Worm (Caenorhabditis elegans): ENCODE measurements around the gene F07C6.3.

The F07C6.3 gene

ce11 chrIV:12789088-12789487 is at the start of gene F07C6.3:
Gene F07C6.3, plus strand, starts transcription at chrIV:12789235.
- TF ChIP-seq ztf-23 (GFP tag; IDR thresholded peaks at IDR 0.05) (no peak), ref-1 (GFP tag; conservative IDR thresholded peaks at IDR 0.05) (no peak), T22C8.4 (GFP tag; IDR thresholded peaks at IDR 0.05) (no peak), klf-2 (GFP tag; conservative IDR thresholded peaks at IDR 0.05) (no peak), flt-1 (GFP tag; IDR thresholded peaks at IDR 0.05) (no peak), ztf-29 (GFP tag; IDR thresholded peaks at IDR 0.05) (no peak), cog-1 (tag; optimal IDR thresholded peaks at IDR 0.05) (no peak), med-1 (GFP tag; optimal IDR thresholded peaks at IDR 0.05; ENCODE audit: insufficient read depth) (no peak), tab-1 (GFP tag; IDR thresholded peaks at IDR 0.05) (no peak)

- TF ChIP-seq flt-1 (GFP tag; IDR thresholded peaks at IDR 0.05) = no peak
- TF ChIP-seq cog-1 (tag; optimal IDR thresholded peaks at IDR 0.05) = no peak
- no peak for TF ChIP-seq ref-1 (GFP tag; conservative IDR thresholded peaks at IDR 0.05)
- TF ChIP-seq tab-1 (GFP tag; IDR thresholded peaks at IDR 0.05) = no peak
- no peak for TF ChIP-seq T22C8.4 (GFP tag; IDR thresholded peaks at IDR 0.05)
- no peak for TF ChIP-seq ztf-23 (GFP tag; IDR thresholded peaks at IDR 0.05)
- TF ChIP-seq ztf-29 (GFP tag; IDR thresholded peaks at IDR 0.05) = no peak
- TF ChIP-seq med-1 (GFP tag; optimal IDR thresholded peaks at IDR 0.05; ENCODE audit: insufficient read depth) = no peak
- TF ChIP-seq klf-2 (GFP tag; conservative IDR thresholded peaks at IDR 0.05) = no peak
Measured at ce11 chrIV:12741438-12741837, 47.6 kb upstream of the F07C6.3 start, which contains the start of gene T23F6.5. Gene T23F6.5, minus strand, starts transcription at chrIV:12741538.

ce11 chrIV:12743680-12744079 is 45.4 kb upstream of the F07C6.3 start:
- TF ChIP-seq tab-1 (GFP tag; IDR thresholded peaks at IDR 0.05) (no peak), cog-1 (tag; optimal IDR thresholded peaks at IDR 0.05) (no peak), med-1 (GFP tag; optimal IDR thresholded peaks at IDR 0.05; ENCODE audit: insufficient read depth) (no peak), ref-1 (GFP tag; conservative IDR thresholded peaks at IDR 0.05) (no peak), ztf-23 (GFP tag; IDR thresholded peaks at IDR 0.05) (no peak), flt-1 (GFP tag; IDR thresholded peaks at IDR 0.05) (no peak), T22C8.4 (GFP tag; IDR thresholded peaks at IDR 0.05) (no peak), ztf-29 (GFP tag; IDR thresholded peaks at IDR 0.05) (no peak), klf-2 (GFP tag; conservative IDR thresholded peaks at IDR 0.05) (no peak)

- no peak for TF ChIP-seq med-1 (GFP tag; optimal IDR thresholded peaks at IDR 0.05; ENCODE audit: insufficient read depth)
- no peak for TF ChIP-seq klf-2 (GFP tag; conservative IDR thresholded peaks at IDR 0.05)
- TF ChIP-seq cog-1 (tag; optimal IDR thresholded peaks at IDR 0.05) = no peak
Measured at ce11 chrIV:12744713-12745112, 44.3 kb upstream of the F07C6.3 start, which contains the start of gene C36H8.1. Gene C36H8.1, minus strand, starts transcription at chrIV:12744813.

- TF ChIP-seq ztf-29 (GFP tag; IDR thresholded peaks at IDR 0.05) (no peak), flt-1 (GFP tag; IDR thresholded peaks at IDR 0.05) (no peak), T22C8.4 (GFP tag; IDR thresholded peaks at IDR 0.05) (no peak), ztf-23 (GFP tag; IDR thresholded peaks at IDR 0.05) (no peak), tab-1 (GFP tag; IDR thresholded peaks at IDR 0.05) (no peak), med-1 (GFP tag; optimal IDR thresholded peaks at IDR 0.05; ENCODE audit: insufficient read depth) (no peak)
Measured at ce11 chrIV:12746284-12746683, 42.8 kb upstream of the F07C6.3 start, which contains the start of gene inx-6. Gene inx-6, plus strand, starts transcription at chrIV:12746584.

- TF ChIP-seq ref-1 (GFP tag; conservative IDR thresholded peaks at IDR 0.05) (no peak), flt-1 (GFP tag; IDR thresholded peaks at IDR 0.05) (no peak), T22C8.4 (GFP tag; IDR thresholded peaks at IDR 0.05) (no peak), klf-2 (GFP tag; conservative IDR thresholded peaks at IDR 0.05) (no peak), tab-1 (GFP tag; IDR thresholded peaks at IDR 0.05) (no peak), med-1 (GFP tag; optimal IDR thresholded peaks at IDR 0.05; ENCODE audit: insufficient read depth) (no peak), cog-1 (tag; optimal IDR thresholded peaks at IDR 0.05) (no peak), ztf-23 (GFP tag; IDR thresholded peaks at IDR 0.05) (no peak)
Measured at ce11 chrIV:12748760-12749159, 40.3 kb upstream of the F07C6.3 start.

ce11 chrIV:12754170-12754569 is 34.9 kb upstream of the F07C6.3 start:
- no peak for TF ChIP-seq T22C8.4 (GFP tag; IDR thresholded peaks at IDR 0.05)
- TF ChIP-seq ref-1 (GFP tag; conservative IDR thresholded peaks at IDR 0.05) = no peak

ce11 chrIV:12755641-12756040 is 33.4 kb upstream of the F07C6.3 start:
- no peak for TF ChIP-seq med-1 (GFP tag; optimal IDR thresholded peaks at IDR 0.05; ENCODE audit: insufficient read depth)
- TF ChIP-seq cog-1 (tag; optimal IDR thresholded peaks at IDR 0.05) = no peak
- TF ChIP-seq klf-2 (GFP tag; conservative IDR thresholded peaks at IDR 0.05) = no peak

ce11 chrIV:12757470-12757869 is 31.6 kb upstream of the F07C6.3 start, which contains the start of gene flp-9:
Gene flp-9, minus strand, starts transcription at chrIV:12757570.
- no peak for TF ChIP-seq cog-1 (tag; optimal IDR thresholded peaks at IDR 0.05)
- TF ChIP-seq T22C8.4 (GFP tag; IDR thresholded peaks at IDR 0.05) = no peak
- no peak for TF ChIP-seq tab-1 (GFP tag; IDR thresholded peaks at IDR 0.05)
- no peak for TF ChIP-seq flt-1 (GFP tag; IDR thresholded peaks at IDR 0.05)
- TF ChIP-seq ztf-23 (GFP tag; IDR thresholded peaks at IDR 0.05) = no peak

- TF ChIP-seq tab-1 (GFP tag; IDR thresholded peaks at IDR 0.05) (no peak), med-1 (GFP tag; optimal IDR thresholded peaks at IDR 0.05; ENCODE audit: insufficient read depth) (no peak), T22C8.4 (GFP tag; IDR thresholded peaks at IDR 0.05) (no peak), klf-2 (GFP tag; conservative IDR thresholded peaks at IDR 0.05) (no peak), ztf-23 (GFP tag; IDR thresholded peaks at IDR 0.05) (no peak), ref-1 (GFP tag; conservative IDR thresholded peaks at IDR 0.05) (no peak), ztf-29 (GFP tag; IDR thresholded peaks at IDR 0.05) (no peak), cog-1 (tag; optimal IDR thresholded peaks at IDR 0.05) (no peak), flt-1 (GFP tag; IDR thresholded peaks at IDR 0.05) (no peak)
Measured at ce11 chrIV:12762782-12763181, 26.3 kb upstream of the F07C6.3 start.

ce11 chrIV:12765067-12765466 is 24.0 kb upstream of the F07C6.3 start, which contains the start of gene ZK897.10:
Gene ZK897.10, plus strand, starts transcription at chrIV:12765351.
- TF ChIP-seq flt-1 (GFP tag; IDR thresholded peaks at IDR 0.05) (no peak), ref-1 (GFP tag; conservative IDR thresholded peaks at IDR 0.05) (no peak), med-1 (GFP tag; optimal IDR thresholded peaks at IDR 0.05; ENCODE audit: insufficient read depth) (no peak), cog-1 (tag; optimal IDR thresholded peaks at IDR 0.05) (no peak), ztf-23 (GFP tag; IDR thresholded peaks at IDR 0.05) (no peak), klf-2 (GFP tag; conservative IDR thresholded peaks at IDR 0.05) (no peak), tab-1 (GFP tag; IDR thresholded peaks at IDR 0.05) (no peak), T22C8.4 (GFP tag; IDR thresholded peaks at IDR 0.05) (no peak), ztf-29 (GFP tag; IDR thresholded peaks at IDR 0.05) (no peak)

Measured in whole organism, midembryonic.